Worm (Caenorhabditis elegans) whole organism, young adult: ENCODE results near the gene ZK643.6.

Experiments used
- B0019.2 ChIP-seq: fragments of 200-800 bp; sonication (Bioruptor generic); conservative IDR thresholded peaks from 2 replicates; pipeline ENCODE4 v1.3.6; 2022; ENCODE audit warnings: missing genetic modification reagents, missing genetic modification characterization, missing compliant biosample characterization
- F10E7.11 ChIP-seq: sonication (generic microtip); optimal IDR thresholded peaks from 2 replicates; lab custom pipeline; 2017; ENCODE audit warnings: mild to moderate bottlenecking, missing genetic modification characterization, moderate library complexity, missing compliant biosample characterization
- F22D6.2 ChIP-seq: sonication (generic microtip); optimal IDR thresholded peaks from 2 replicates; lab custom pipeline; 2016; ENCODE audit warnings: mild to moderate bottlenecking, missing genetic modification characterization, missing compliant biosample characterization
- F39B2.1 ChIP-seq: fragments of 200-800 bp; sonication (Bioruptor generic); IDR thresholded peaks from 2 replicates; pipeline ENCODE4 v1.3.6; 2022; ENCODE audit warnings: missing genetic modification reagents, missing genetic modification characterization, missing compliant biosample characterization
- F52B5.7 ChIP-seq: sonication (generic microtip); optimal IDR thresholded peaks from 2 replicates; lab custom pipeline; 2016; ENCODE audit warnings: mild to moderate bottlenecking, missing genetic modification characterization, missing compliant biosample characterization
- F57C9.4 ChIP-seq: sonication (generic microtip); optimal IDR thresholded peaks from 2 replicates; lab custom pipeline; 2017; ENCODE audit warnings: mild to moderate bottlenecking, missing genetic modification characterization, missing compliant biosample characterization
- K11D2.4 ChIP-seq: fragments of 200-800 bp; sonication (Bioruptor generic); IDR thresholded peaks from 2 replicates; pipeline ENCODE4 v1.3.6; 2022; ENCODE audit warnings: missing genetic modification reagents, missing genetic modification characterization, missing compliant biosample characterization
- ama-1 ChIP-seq, 3 experiments: fragments of 150-350 bp in 1 of 3; sonication (generic microtip) in 2 of 3; optimal IDR thresholded peaks; 2 replicates each; lab custom pipeline; 2014 to 2018; ENCODE audit warnings: missing biosample characterization in 2 of 3, missing genetic modification characterization in 2 of 3, missing genetic modification reagents in 2 of 3
- attf-5 ChIP-seq: fragments of 200-800 bp; sonication (Bioruptor generic); optimal IDR thresholded peaks from 2 replicates; lab custom pipeline; 2018; ENCODE audit warnings: mild to moderate bottlenecking, missing genetic modification characterization, missing compliant biosample characterization
- cebp-1 ChIP-seq, 2 experiments: fragments of 200-800 bp in 1 of 2; sonication (Bioruptor generic) in 1 of 2; sonication (generic microtip) in 1 of 2; IDR thresholded peaks in 1 of 2; optimal IDR thresholded peaks in 1 of 2; 2 replicates each; pipeline versions ENCODE4 v1.3.6 to Lab custom; 2017 to 2022; ENCODE audit warnings: missing compliant biosample characterization in 2 of 2, missing genetic modification characterization in 2 of 2, mild to moderate bottlenecking in 1 of 2, missing genetic modification reagents in 1 of 2, moderate library complexity in 1 of 2
- ceh-27 ChIP-seq: fragments of 200-800 bp; sonication (Bioruptor generic); optimal IDR thresholded peaks from 2 replicates; lab custom pipeline; 2018; ENCODE audit warnings: mild to moderate bottlenecking, missing genetic modification characterization, moderate library complexity, missing compliant biosample characterization
- chd-7 ChIP-seq: sonication (generic microtip); optimal IDR thresholded peaks from 2 replicates; lab custom pipeline; 2016; ENCODE audit warnings: mild to moderate bottlenecking, missing genetic modification characterization, moderate library complexity, missing compliant biosample characterization
- dox-1 ChIP-seq: fragments of 200-800 bp; sonication (Bioruptor generic); IDR thresholded peaks from 2 replicates; pipeline ENCODE4 v1.3.6; 2022; ENCODE audit warnings: missing genetic modification reagents, missing genetic modification characterization, missing compliant biosample characterization
- dpff-1 ChIP-seq: sonication (generic microtip); optimal IDR thresholded peaks from 2 replicates; lab custom pipeline; 2017; ENCODE audit warnings: mild to moderate bottlenecking, missing genetic modification characterization, missing compliant biosample characterization
- dpl-1 ChIP-seq: fragments of 150-350 bp; optimal IDR thresholded peaks from 2 replicates; lab custom pipeline; 2014; ENCODE audit warnings: missing biosample characterization, missing genetic modification reagents, missing genetic modification characterization
- efl-1 ChIP-seq: fragments of 150-350 bp; optimal IDR thresholded peaks from 2 replicates; lab custom pipeline; 2014; ENCODE audit warnings: missing biosample characterization, missing genetic modification reagents, missing genetic modification characterization
- fkh-3 ChIP-seq: sonication (generic microtip); optimal IDR thresholded peaks from 2 replicates; lab custom pipeline; 2016; ENCODE audit warnings: mild to moderate bottlenecking, missing genetic modification characterization, missing compliant biosample characterization
- hmg-1.2 ChIP-seq: fragments of 200-800 bp; sonication (Bioruptor generic); IDR thresholded peaks from 2 replicates; pipeline ENCODE4 v1.3.6; 2022; ENCODE audit warnings: missing genetic modification reagents, missing genetic modification characterization, missing compliant biosample characterization
- hsf-1 ChIP-seq: fragments of 200-800 bp; sonication (Bioruptor generic); IDR thresholded peaks from 2 replicates; pipeline ENCODE4 v1.3.6; 2022; ENCODE audit warnings: missing genetic modification reagents, missing genetic modification characterization, missing compliant biosample characterization
- let-526 ChIP-seq: fragments of 200-800 bp; sonication (Bioruptor generic); IDR thresholded peaks from 2 replicates; pipeline ENCODE4 v1.3.6; 2022; ENCODE audit warnings: missing genetic modification reagents, missing genetic modification characterization, missing compliant biosample characterization
- lin-35 ChIP-seq, 3 experiments: fragments of 150-350 bp in 2 of 3; sonication (generic microtip) in 1 of 3; optimal IDR thresholded peaks; 2 replicates each; lab custom pipeline; 2014 to 2018; ENCODE audit warnings: missing biosample characterization in 3 of 3, missing genetic modification characterization in 3 of 3, missing genetic modification reagents in 3 of 3
- lin-54 ChIP-seq: fragments of 200-800 bp; sonication (Bioruptor generic); optimal IDR thresholded peaks from 2 replicates; lab custom pipeline; 2018; ENCODE audit warnings: mild to moderate bottlenecking, missing genetic modification characterization, missing compliant biosample characterization
- lir-1 ChIP-seq: fragments of 200-800 bp; sonication (Bioruptor generic); conservative IDR thresholded peaks from 2 replicates; pipeline ENCODE4 v1.3.6; 2022; ENCODE audit warnings: missing genetic modification reagents, missing genetic modification characterization, missing compliant biosample characterization
- madf-10 ChIP-seq: sonication (generic microtip); optimal IDR thresholded peaks from 2 replicates; lab custom pipeline; 2016; ENCODE audit warnings: mild to moderate bottlenecking, missing genetic modification characterization, missing compliant biosample characterization
- madf-6 ChIP-seq: fragments of 200-800 bp; sonication (Bioruptor generic); IDR thresholded peaks from 2 replicates; pipeline ENCODE4 v1.3.6; 2022; ENCODE audit warnings: missing genetic modification reagents, missing genetic modification characterization, missing compliant biosample characterization
- mcd-1 ChIP-seq: fragments of 200-800 bp; sonication (Bioruptor generic); IDR thresholded peaks from 2 replicates; pipeline ENCODE4 v1.3.6; 2022; ENCODE audit warnings: missing genetic modification reagents, missing genetic modification characterization, missing compliant biosample characterization
- mel-28 ChIP-seq: sonication (generic microtip); optimal IDR thresholded peaks from 2 replicates; lab custom pipeline; 2016; ENCODE audit warnings: borderline replicate concordance, mild to moderate bottlenecking, missing genetic modification characterization, missing compliant biosample characterization
- nfya-2 ChIP-seq: fragments of 200-800 bp; sonication (Bioruptor generic); IDR thresholded peaks from 2 replicates; pipeline ENCODE4 v1.3.6; 2022; ENCODE audit warnings: missing genetic modification reagents, missing genetic modification characterization, missing compliant biosample characterization
- nfyb-1 ChIP-seq: fragments of 200-800 bp; sonication (Bioruptor generic); IDR thresholded peaks from 2 replicates; pipeline ENCODE4 v1.3.6; 2022; ENCODE audit warnings: missing genetic modification reagents, missing genetic modification characterization, missing compliant biosample characterization
- nhr-80 ChIP-seq: sonication (generic microtip); optimal IDR thresholded peaks from 2 replicates; lab custom pipeline; 2016; ENCODE audit warnings: missing genetic modification characterization, missing compliant biosample characterization
- nhr-90 ChIP-seq: sonication (generic microtip); optimal IDR thresholded peaks from 2 replicates; lab custom pipeline; 2016; ENCODE audit warnings: missing genotype, mild to moderate bottlenecking, missing genetic modification characterization, missing compliant biosample characterization
- rcor-1 ChIP-seq: fragments of 200-800 bp; sonication (Bioruptor generic); IDR thresholded peaks from 2 replicates; pipeline ENCODE4 v1.3.6; 2022; ENCODE audit warnings: missing genetic modification reagents, missing genetic modification characterization, missing compliant biosample characterization
- repo-1 ChIP-seq: sonication (generic microtip); optimal IDR thresholded peaks from 2 replicates; lab custom pipeline; 2017; ENCODE audit warnings: mild to moderate bottlenecking, missing genetic modification characterization, missing compliant biosample characterization
- snpc-1.3 ChIP-seq: sonication (generic microtip); optimal IDR thresholded peaks from 2 replicates; lab custom pipeline; 2017; ENCODE audit warnings: missing genetic modification characterization, mild to moderate bottlenecking, missing compliant biosample characterization, antibody characterized with exemption, moderate library complexity, missing genotype, missing genetic modification reagents; ENCODE audit not compliant: insufficient read depth
- snpc-4 ChIP-seq, 5 experiments: fragments of 150-350 bp in 1 of 5; sonication (generic microtip) in 4 of 5; optimal IDR thresholded peaks; 2 replicates each; lab custom pipeline; 2014 to 2018; ENCODE audit warnings: missing genetic modification characterization in 5 of 5, missing biosample characterization in 3 of 5, antibody characterized with exemption in 2 of 5, mild to moderate bottlenecking in 2 of 5, missing compliant biosample characterization in 2 of 5, missing genotype in 2 of 5, moderate library complexity in 2 of 5, missing genetic modification reagents in 1 of 5
- somi-1 ChIP-seq: fragments of 200-800 bp; sonication (Bioruptor generic); optimal IDR thresholded peaks from 2 replicates; lab custom pipeline; 2018; ENCODE audit warnings: mild to moderate bottlenecking, missing genetic modification characterization, missing compliant biosample characterization
- sptf-2 ChIP-seq: fragments of 200-800 bp; sonication (Bioruptor generic); optimal IDR thresholded peaks from 2 replicates; lab custom pipeline; 2018; ENCODE audit warnings: mild to moderate bottlenecking, missing genetic modification characterization, missing compliant biosample characterization
- tbp1 ChIP-seq: fragments of 200-800 bp; sonication (Bioruptor generic); optimal IDR thresholded peaks from 2 replicates; lab custom pipeline; 2018; ENCODE audit warnings: mild to moderate bottlenecking, missing genetic modification characterization, missing compliant biosample characterization
- tbx-9 ChIP-seq: sonication (generic microtip); optimal IDR thresholded peaks from 2 replicates; lab custom pipeline; 2016; ENCODE audit warnings: borderline replicate concordance, missing genetic modification characterization, inconsistent platforms, missing compliant biosample characterization
- zim-3 ChIP-seq: sonication (generic microtip); optimal IDR thresholded peaks from 2 replicates; lab custom pipeline; 2017; ENCODE audit warnings: mild to moderate bottlenecking, missing genetic modification characterization, moderate library complexity, missing compliant biosample characterization
- ztf-26 ChIP-seq: sonication (generic microtip); optimal IDR thresholded peaks from 2 replicates; lab custom pipeline; 2017; ENCODE audit warnings: missing genetic modification characterization, missing compliant biosample characterization
- ztf-6 ChIP-seq: fragments of 200-800 bp; sonication (Bioruptor generic); IDR thresholded peaks from 2 replicates; pipeline ENCODE4 v1.3.6; 2022; ENCODE audit warnings: missing genetic modification reagents, missing genetic modification characterization, missing compliant biosample characterization

The ZK643.6 gene

DNA sequence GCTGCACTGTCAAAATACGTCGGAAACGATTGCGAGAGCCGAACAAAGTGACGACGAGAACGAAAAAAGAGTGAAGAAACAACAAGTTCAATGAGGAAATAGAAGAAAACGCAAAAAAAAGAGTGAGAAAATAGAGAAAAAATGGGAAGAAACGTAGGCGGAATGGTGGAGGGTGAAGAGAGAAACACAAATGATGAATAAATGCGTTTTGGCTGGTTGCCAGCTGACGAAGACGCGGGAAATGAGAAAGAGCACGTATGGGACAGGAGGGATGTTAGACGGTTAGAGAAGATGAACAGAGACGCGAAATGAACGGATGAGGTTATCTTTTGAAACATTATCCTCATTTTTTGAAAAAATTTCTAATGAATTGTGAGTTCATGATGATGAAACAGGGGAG is 24.4 kb upstream of the ZK643.6 start (continued):
- no peak for TF ChIP-seq snpc-4 (GFP tag; optimal IDR thresholded peaks at IDR 0.05; lab: Kevin White, UChicago)
- peak in 1 of 4 experiments; percentile 0 for TF ChIP-seq snpc-4 (tag; optimal IDR thresholded peaks at IDR 0.05; lab: Kevin White, UChicago)
- TF ChIP-seq dox-1 (GFP tag; lab: Robert Waterston, UW), result 0 out of 2 replicates have a peak, but pooled peaks have one; percentile 27
- no peak for TF ChIP-seq snpc-1.3 (tag; lab: Kevin White, UChicago)
- peak; percentile 70 for TF ChIP-seq hmg-1.2
- 0 out of 2 replicates have a peak, but pooled peaks have one; percentile 50 for TF ChIP-seq nfyb-1 (GFP tag; lab: Robert Waterston, UW)
- no peak for TF ChIP-seq mcd-1
- TF ChIP-seq dpl-1 (GFP tag; lab: Kevin White, UChicago), result no peak
- peak; percentile 10 for TF ChIP-seq chd-7 (tag; lab: Kevin White, UChicago)
- no peak for TF ChIP-seq F52B5.7 (tag; lab: Kevin White, UChicago)
- peak; percentile 0 for TF ChIP-seq attf-5 (GFP tag; lab: Kevin White, UChicago)
- peak; percentile 3 for TF ChIP-seq madf-10 (tag; lab: Kevin White, UChicago)
- TF ChIP-seq repo-1, result no peak
- TF ChIP-seq mel-28 (tag; lab: Kevin White, UChicago), result no peak
- peak; percentile 28 for TF ChIP-seq efl-1 (GFP tag; lab: Kevin White, UChicago)

ce11 chrIII:8984412-8984811 is 23.8 kb upstream of the ZK643.6 start:
- peak; percentile 4 for TF ChIP-seq lin-54 (GFP tag; lab: Kevin White, UChicago)
- no peak for TF ChIP-seq sptf-2 (GFP tag; lab: Kevin White, UChicago)
- TF ChIP-seq F57C9.4 (tag; lab: Kevin White, UChicago), result no peak
- peak; percentile 11 for TF ChIP-seq nhr-80
- TF ChIP-seq F39B2.1, result 0 out of 2 replicates have a peak, but pooled peaks have one; percentile 49
- no peak for TF ChIP-seq snpc-4 (GFP tag; optimal IDR thresholded peaks at IDR 0.05; lab: Kevin White, UChicago)
- TF ChIP-seq snpc-4 (tag; optimal IDR thresholded peaks at IDR 0.05; lab: Kevin White, UChicago), result no peak
- TF ChIP-seq F22D6.2 (tag; lab: Kevin White, UChicago), result no peak
- TF ChIP-seq lir-1, result no peak
- TF ChIP-seq nfya-2 (GFP tag; lab: Robert Waterston, UW), result no peak
- TF ChIP-seq B0019.2 (GFP tag; lab: Robert Waterston, UW), result no peak
- TF ChIP-seq F10E7.11, result no peak
- peak; percentile 6; the same call in 1 of the 2 replicates for TF ChIP-seq madf-6 (GFP tag; lab: Robert Waterston, UW)
- 0 out of 2 replicates have a peak, but pooled peaks have one; percentile 22 for TF ChIP-seq hsf-1 (GFP tag; lab: Robert Waterston, UW)
- TF ChIP-seq madf-10 (tag; lab: Kevin White, UChicago), result no peak
- no peak for TF ChIP-seq rcor-1 (GFP tag; lab: Robert Waterston, UW)
- no peak for TF ChIP-seq cebp-1 (GFP tag; IDR thresholded peaks at IDR 0.05; lab: Robert Waterston, UW)
- no peak for TF ChIP-seq cebp-1 (tag; optimal IDR thresholded peaks at IDR 0.05; lab: Kevin White, UChicago)

ce11 chrIII:8983811-8984210 is 23.2 kb upstream of the ZK643.6 start:
- TF ChIP-seq somi-1 (GFP tag; lab: Kevin White, UChicago) (peak; percentile 60), dox-1 (GFP tag; lab: Robert Waterston, UW) (no peak), ceh-27 (GFP tag; lab: Kevin White, UChicago) (peak; percentile 31), ztf-26 (tag; lab: Kevin White, UChicago) (peak; percentile 19), lin-35 (GFP tag; optimal IDR thresholded peaks at IDR 0.05; lab: Kevin White, UChicago) (no peak), zim-3 (no peak), K11D2.4 (GFP tag; lab: Robert Waterston, UW) (peak; percentile 39; the same call in 1 of the 2 replicates), ama-1 (optimal IDR thresholded peaks at IDR 0.05; lab: Kevin White, UChicago) (peak; percentile 49), ama-1 (GFP tag; optimal IDR thresholded peaks at IDR 0.05; lab: Kevin White, UChicago) (no peak), nhr-90 (peak; percentile 8), sptf-2 (GFP tag; lab: Kevin White, UChicago) (no peak), tbp1 (peak; percentile 36), fkh-3 (tag; lab: Kevin White, UChicago) (no peak), ztf-6 (GFP tag; lab: Robert Waterston, UW) (no peak), hsf-1 (GFP tag; lab: Robert Waterston, UW) (peak; percentile 39; the same call in 1 of the 2 replicates), tbx-9 (no peak), let-526 (no peak), dpff-1 (no peak)
